Fruit fly (Drosophila melanogaster) whole organism, wandering third instar larva: ENCODE measurements around the gene trbl.

ENCODE experiments used
- CG32264 ChIP-seq: fragments of 200-800 bp; sonication (Bioruptor generic); optimal IDR thresholded peaks from 2 replicates; lab custom pipeline; 2016; ENCODE audit warnings: missing biosample characterization, missing genetic modification characterization
- CG9705 ChIP-seq: fragments of 200-800 bp; sonication (Bioruptor generic); optimal IDR thresholded peaks from 2 replicates; lab custom pipeline; 2018; ENCODE audit warnings: missing biosample characterization, mild to moderate bottlenecking, missing genetic modification characterization
- CrebA ChIP-seq: fragments of 200-800 bp; sonication (Bioruptor generic); optimal IDR thresholded peaks from 2 replicates; lab custom pipeline; 2016; ENCODE audit warnings: missing biosample characterization, mild to moderate bottlenecking, missing genetic modification characterization, borderline replicate concordance
- Dfd ChIP-seq: fragments of >200 bp; optimal IDR thresholded peaks from 2 replicates; lab custom pipeline; 2017; ENCODE audit warnings: missing biosample characterization, missing genetic modification characterization
- Dif ChIP-seq: fragments of 200-275, 200-300 bp; sonication (Bioruptor generic); optimal IDR thresholded peaks from 2 replicates; lab custom pipeline; 2018; ENCODE audit warnings: missing biosample characterization, missing genetic modification characterization; ENCODE audit not compliant: partially characterized antibody
- GATAd ChIP-seq: sonication (Bioruptor generic); optimal IDR thresholded peaks from 2 replicates; lab custom pipeline; 2016; ENCODE audit warnings: missing biosample characterization, missing genetic modification characterization
- HLH106 ChIP-seq: fragments of 200-800 bp; optimal IDR thresholded peaks from 3 replicates; lab custom pipeline; 2019; ENCODE audit warnings: missing biosample characterization, mild to moderate bottlenecking, missing genetic modification characterization, moderate library complexity
- Hnf4 ChIP-seq: fragments of 200-800 bp; sonication (Bioruptor generic); optimal IDR thresholded peaks from 2 replicates; lab custom pipeline; 2016; ENCODE audit warnings: missing biosample characterization, mild to moderate bottlenecking, missing genetic modification characterization
- Hr83 ChIP-seq: fragments of 200-300 bp; sonication (Bioruptor generic); optimal IDR thresholded peaks from 2 replicates; lab custom pipeline; 2016; ENCODE audit warnings: missing biosample characterization, mild to moderate bottlenecking, missing genetic modification characterization, moderate library complexity; ENCODE audit not compliant: poor library complexity, severe bottlenecking
- Jra ChIP-seq: sonication (Bioruptor generic); optimal IDR thresholded peaks from 2 replicates; lab custom pipeline; 2016; ENCODE audit warnings: missing biosample characterization, missing genetic modification characterization
- Myc ChIP-seq: fragments of >200 bp; optimal IDR thresholded peaks from 2 replicates; lab custom pipeline; 2017
- OdsH ChIP-seq: fragments of 200-800 bp; sonication (Bioruptor generic); optimal IDR thresholded peaks from 2 replicates; lab custom pipeline; 2016; ENCODE audit warnings: missing biosample characterization, mild to moderate bottlenecking, missing genetic modification characterization
- Rel ChIP-seq, 2 experiments: fragments of 200-800 bp; sonication (Bioruptor generic) in 1 of 2; optimal IDR thresholded peaks; 2 replicates in 1 of 2; 3 replicates in 1 of 2; lab custom pipeline; 2016 to 2019; ENCODE audit warnings: mild to moderate bottlenecking in 2 of 2, missing biosample characterization in 2 of 2, missing genetic modification characterization in 2 of 2, moderate library complexity in 1 of 2
- Sp1 ChIP-seq: fragments of 200-800 bp; sonication (Bioruptor generic); optimal IDR thresholded peaks from 3 replicates; lab custom pipeline; 2019; ENCODE audit warnings: missing biosample characterization, mild to moderate bottlenecking, missing genetic modification characterization, moderate library complexity
- Vsx2 ChIP-seq: fragments of 200-300, 225-300 bp; sonication (Bioruptor generic); optimal IDR thresholded peaks from 2 replicates; lab custom pipeline; 2018; ENCODE audit warnings: missing biosample characterization, missing genetic modification characterization; ENCODE audit not compliant: partially characterized antibody
- br ChIP-seq: fragments of 200-800 bp; sonication (Bioruptor generic); optimal IDR thresholded peaks from 2 replicates; lab custom pipeline; 2016; ENCODE audit warnings: missing biosample characterization, missing genetic modification characterization
- brk ChIP-seq: fragments of 200-800 bp; sonication (Bioruptor generic); optimal IDR thresholded peaks from 2 replicates; lab custom pipeline; 2016; ENCODE audit warnings: missing biosample characterization, mild to moderate bottlenecking, missing genetic modification characterization
- dl ChIP-seq, 2 experiments: fragments of 175-275, 200-275 bp in 1 of 2; fragments of 200-275 bp in 1 of 2; sonication (Bioruptor generic); optimal IDR thresholded peaks; lab custom pipeline; 2018; ENCODE audit warnings: mild to moderate bottlenecking in 2 of 2, missing biosample characterization in 2 of 2, missing genetic modification characterization in 2 of 2, moderate library complexity in 2 of 2; ENCODE audit not compliant: partially characterized antibody in 2 of 2, insufficient read depth in 1 of 2
- dmrt93B ChIP-seq: fragments of 200-800 bp; sonication (Bioruptor generic); optimal IDR thresholded peaks from 2 replicates; lab custom pipeline; 2018; ENCODE audit warnings: missing biosample characterization, mild to moderate bottlenecking, missing genetic modification characterization
- dsf ChIP-seq: sonication (Bioruptor generic); optimal IDR thresholded peaks from 2 replicates; lab custom pipeline; 2016; ENCODE audit warnings: missing biosample characterization, missing genetic modification characterization, borderline replicate concordance
- ey ChIP-seq: fragments of 200-800 bp; sonication (Bioruptor generic); optimal IDR thresholded peaks from 2 replicates; lab custom pipeline; 2016; ENCODE audit warnings: missing biosample characterization, missing genetic modification characterization
- foxo ChIP-seq, 2 experiments: fragments of 200-800 bp; sonication (Bioruptor generic); optimal IDR thresholded peaks; 2 replicates in 1 of 2; 3 replicates in 1 of 2; lab custom pipeline; 2016 to 2017; ENCODE audit warnings: missing biosample characterization in 2 of 2, missing genetic modification characterization in 2 of 2
- fru ChIP-seq: fragments of 200-800 bp; sonication (Bioruptor generic); optimal IDR thresholded peaks from 3 replicates; lab custom pipeline; 2016; ENCODE audit warnings: missing biosample characterization, mild to moderate bottlenecking, missing genetic modification characterization
- h ChIP-seq: fragments of 200-800 bp; sonication (Bioruptor generic); optimal IDR thresholded peaks from 3 replicates; lab custom pipeline; 2016; ENCODE audit warnings: missing biosample characterization, mild to moderate bottlenecking, missing genetic modification characterization
- lola ChIP-seq: fragments of >200 bp; optimal IDR thresholded peaks from 2 replicates; lab custom pipeline; 2017; ENCODE audit warnings: missing biosample characterization, missing genetic modification characterization
- pan ChIP-seq: fragments of >200 bp; optimal IDR thresholded peaks from 2 replicates; lab custom pipeline; 2017
- psq ChIP-seq: fragments of 200-800 bp; sonication (Bioruptor generic); optimal IDR thresholded peaks from 3 replicates; lab custom pipeline; 2017; ENCODE audit warnings: missing biosample characterization, mild to moderate bottlenecking, missing genetic modification characterization, moderate library complexity
- rgr ChIP-seq: fragments of 200-800 bp; sonication (Bioruptor generic); optimal IDR thresholded peaks from 3 replicates; lab custom pipeline; 2016; ENCODE audit warnings: missing biosample characterization, mild to moderate bottlenecking, missing genetic modification characterization
- sage ChIP-seq: fragments of 200-800 bp; sonication (Bioruptor generic); optimal IDR thresholded peaks from 2 replicates; lab custom pipeline; 2016; ENCODE audit warnings: missing biosample characterization, mild to moderate bottlenecking, missing genetic modification characterization
- sv ChIP-seq: fragments of 200-800 bp; sonication (Bioruptor generic); optimal IDR thresholded peaks from 3 replicates; lab custom pipeline; 2016; ENCODE audit warnings: missing biosample characterization, missing genetic modification characterization
- tai ChIP-seq: sonication (Bioruptor generic); optimal IDR thresholded peaks from 2 replicates; lab custom pipeline; 2016; ENCODE audit warnings: missing biosample characterization, missing genetic modification characterization
- woc ChIP-seq: sonication (Bioruptor generic); optimal IDR thresholded peaks from 2 replicates; lab custom pipeline; 2016; ENCODE audit warnings: missing biosample characterization, mild to moderate bottlenecking, missing genetic modification characterization

The trbl gene

dm6 chr3L:20442674-20443313 lies 41.4 kb upstream of the trbl start:
- TF ChIP-seq dsf (GFP tag; lab: Kevin White, UChicago) (no peak), Dif (GFP tag; lab: Kevin White, UChicago) (peak; percentile 67), dmrt93B (no peak), dl (GFP tag; optimal IDR thresholded peaks at IDR 0.05; lab: Kevin White, UChicago; ENCODE audit: insufficient read depth in 1 of 2, partially characterized antibody in 2 of 2) (peak; percentile 6 to 73), Myc (lab: Kevin White, UChicago) (peak; percentile 64)

dm6 chr3L:20441632-20442469 lies 40.4 kb upstream of the trbl start, which contains the start of gene CG5910:
CG5910 (plus strand) TSS chr3L:20442419.
- peak; percentile 50 for TF ChIP-seq sv (GFP tag; lab: Kevin White, UChicago)
- peak; percentile 78 for TF ChIP-seq HLH106 (tag; lab: Kevin White, UChicago)
- TF ChIP-seq Sp1 = peak; percentile 85
- TF ChIP-seq brk (GFP tag; lab: Kevin White, UChicago) = no peak
- peak; percentile 63 for TF ChIP-seq rgr
- no peak for TF ChIP-seq Hnf4 (GFP tag; lab: Kevin White, UChicago)
- peak; percentile 2 for TF ChIP-seq woc (GFP tag; lab: Kevin White, UChicago)
- TF ChIP-seq OdsH = peak; percentile 69
- peak; percentile 1 for TF ChIP-seq ey (GFP tag; lab: Kevin White, UChicago)
- no peak for TF ChIP-seq Rel (GFP tag; optimal IDR thresholded peaks at IDR 0.05; lab: Kevin White, UChicago)
- TF ChIP-seq Rel (tag; optimal IDR thresholded peaks at IDR 0.05; lab: Kevin White, UChicago) = peak; percentile 20
- peak; percentile 64 for TF ChIP-seq psq (GFP tag; lab: Kevin White, UChicago)
- no peak for TF ChIP-seq tai
- peak; percentile 58 for TF ChIP-seq CG9705
- TF ChIP-seq sage (GFP tag; lab: Kevin White, UChicago) = no peak
- peak; percentile 55 for TF ChIP-seq h (GFP tag; lab: Kevin White, UChicago)
- TF ChIP-seq, all 38 proteins: peak for 11

dm6 chr3L:20440902-20441429 lies 39.6 kb upstream of the trbl start:
- no peak for TF ChIP-seq CG32264 (GFP tag; lab: Kevin White, UChicago)
- TF ChIP-seq Hr83 (GFP tag; lab: Kevin White, UChicago) = no peak
- no peak for TF ChIP-seq br (GFP tag; lab: Kevin White, UChicago)
- TF ChIP-seq Vsx2 (GFP tag; lab: Kevin White, UChicago) = no peak
- TF ChIP-seq lola (GFP tag; lab: Kevin White, UChicago) = no peak
- no peak for TF ChIP-seq GATAd (GFP tag; lab: Kevin White, UChicago)
- TF ChIP-seq Jra (GFP tag; lab: Kevin White, UChicago) = no peak
- TF ChIP-seq Myc (lab: Kevin White, UChicago) = no peak
- TF ChIP-seq pan (lab: Kevin White, UChicago) = no peak
- no peak for TF ChIP-seq HLH106 (tag; lab: Kevin White, UChicago)
- no peak for TF ChIP-seq CrebA (GFP tag; lab: Kevin White, UChicago)

- TF ChIP-seq fru (GFP tag; lab: Kevin White, UChicago) (no peak), foxo (GFP tag; optimal IDR thresholded peaks at IDR 0.05; lab: Kevin White, UChicago) (no peak), lola (GFP tag; lab: Kevin White, UChicago) (no peak), sage (GFP tag; lab: Kevin White, UChicago) (no peak), dmrt93B (no peak), Dfd (GFP tag; lab: Kevin White, UChicago) (no peak), CrebA (GFP tag; lab: Kevin White, UChicago) (no peak), pan (lab: Kevin White, UChicago) (no peak), ey (GFP tag; lab: Kevin White, UChicago) (no peak)
Measured at dm6 chr3L:20439772-20440171, 38.4 kb upstream of the trbl start, which contains the start of gene Hpd. Hpd (minus strand) TSS chr3L:20439872.
